Fruit fly (Drosophila melanogaster): ENCODE results near the gene CG31445.

DNA sequence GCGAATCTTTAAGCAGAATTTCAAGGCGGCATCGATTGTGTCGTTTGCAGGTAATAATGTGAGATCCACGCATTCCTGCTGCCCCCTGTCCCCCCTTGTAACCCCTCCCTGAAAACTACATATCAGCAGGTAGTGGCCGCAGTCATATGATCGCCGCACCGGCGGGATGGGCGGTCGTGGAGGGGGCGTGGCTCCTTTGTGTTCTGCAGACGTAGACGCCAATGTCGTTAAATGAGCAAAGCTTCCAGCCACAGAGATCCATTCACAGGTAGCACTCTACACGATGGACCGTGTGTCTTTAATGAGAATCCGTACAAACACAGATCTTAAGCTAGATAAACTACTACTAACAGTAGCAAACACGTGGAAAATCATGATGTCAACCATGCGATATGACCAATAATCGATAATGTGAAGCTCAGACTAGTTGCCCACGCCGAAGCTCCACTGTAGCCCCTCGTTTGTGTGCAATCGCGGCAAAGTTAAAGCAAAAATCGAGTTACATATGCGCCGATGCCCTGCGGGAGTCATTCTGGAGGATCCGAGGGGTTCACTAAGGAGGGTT is 11.4 kb upstream of the CG31445 start, which contains the start of gene CG45544:
- no peak for TF ChIP-seq CTCF (optimal IDR thresholded peaks at IDR 0.05)
- no peak for TF ChIP-seq CG8478 (optimal IDR thresholded peaks at IDR 0.05)

Data from S2 (cell line).